Worm (Caenorhabditis elegans): ENCODE data around the gene R166.2.

ce11 chrII:10501578-10501977 is 35.9 kb downstream of the R166.2 start:
- TF ChIP-seq dve-1 (tag; optimal IDR thresholded peaks at IDR 0.05; ENCODE audit: insufficient read depth) (no peak), skn-1 (tag; optimal IDR thresholded peaks at IDR 0.05) (no peak), pha-4 (GFP tag; IDR thresholded peaks at IDR 0.05) (no peak), pha-4 (tag; optimal IDR thresholded peaks at IDR 0.05) (no peak), mep-1 (tag; optimal IDR thresholded peaks at IDR 0.05) (peak; percentile 53), nhr-25 (tag; optimal IDR thresholded peaks at IDR 0.05; ENCODE audit: borderline replicate concordance, insufficient read depth) (peak; percentile 77), ceh-44 (GFP tag; IDR thresholded peaks at IDR 0.05) (no peak)
